Fruit fly (Drosophila melanogaster): ENCODE measurements around the gene Lip1.

The Lip1 gene

DNA sequence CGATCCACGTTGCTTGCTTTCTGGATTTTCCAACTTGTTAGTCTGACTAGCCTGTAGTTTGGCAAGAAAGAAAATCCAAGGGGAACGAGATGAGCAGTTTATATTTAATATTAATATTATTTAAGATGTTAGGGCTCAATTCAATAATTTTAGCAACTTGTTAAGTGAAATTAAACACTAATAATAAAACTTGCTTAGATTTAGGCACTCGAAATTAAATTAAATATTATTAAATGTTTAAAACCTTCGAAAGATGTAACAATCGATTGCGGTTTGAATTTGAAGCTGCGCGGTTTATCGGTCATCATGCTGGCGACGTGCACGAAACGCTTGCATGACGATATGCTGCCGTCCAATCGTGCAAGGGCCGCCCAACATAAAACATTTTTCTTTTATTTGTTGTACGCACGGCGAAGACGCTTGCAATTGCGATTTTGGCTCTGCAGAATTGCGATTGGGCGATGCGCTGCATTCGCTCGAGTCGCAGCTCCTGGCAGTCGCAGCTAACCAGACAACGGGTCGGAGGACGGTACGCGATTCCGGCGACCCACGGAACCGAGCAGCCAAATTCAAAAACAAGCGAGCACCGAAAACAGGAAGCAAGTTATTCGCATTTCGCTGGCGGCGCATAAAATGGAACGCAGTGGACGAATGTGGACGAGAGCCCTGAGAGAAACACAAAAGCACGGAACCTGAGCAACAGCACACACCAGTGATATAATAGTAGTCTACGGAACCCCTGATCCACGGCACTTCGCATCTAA lies 35.8 kb upstream of the Lip1 start, which contains the start of the genes Vha16-5 and CG12299 (continued):
- TF ChIP-seq Elba2 (GFP tag; optimal IDR thresholded peaks at IDR 0.05) (peak; percentile 55), CG30403 (GFP tag; optimal IDR thresholded peaks at IDR 0.05) (peak; percentile 93), CG11085 (GFP tag; IDR thresholded peaks at IDR 0.05) (peak; percentile 69), D (optimal IDR thresholded peaks at IDR 0.05) (no peak), D (GFP tag; optimal IDR thresholded peaks at IDR 0.05) (no peak), CG18476 (GFP tag; optimal IDR thresholded peaks at IDR 0.05) (peak; percentile 74), lola (GFP tag; optimal IDR thresholded peaks at IDR 0.05) (peak in 1 of 3 experiments; percentile 84), CG32772 (GFP tag; IDR thresholded peaks at IDR 0.05) (peak; percentile 88), CTCF (GFP tag; optimal IDR thresholded peaks at IDR 0.05) (no peak), fd3F (GFP tag; optimal IDR thresholded peaks at IDR 0.05) (peak; percentile 32), onecut (GFP tag; IDR thresholded peaks at IDR 0.05) (peak; percentile 89), zen2 (GFP tag; IDR thresholded peaks at IDR 0.05; ENCODE audit: partially characterized antibody) (peak; percentile 57; the same call in 1 of the 3 replicates), CG11695 (GFP tag; IDR thresholded peaks at IDR 0.05) (peak; percentile 29; the same call in 1 of the 3 replicates), Fer3 (tag; optimal IDR thresholded peaks at IDR 0.05) (peak; percentile 60), B-H1 (GFP tag; IDR thresholded peaks at IDR 0.05) (peak; percentile 75), Nf-YA (GFP tag; IDR thresholded peaks at IDR 0.05) (peak; percentile 74; the same call in 1 of the 2 replicates), CG15514 (GFP tag; optimal IDR thresholded peaks at IDR 0.05) (peak; percentile 83), Hmx (GFP tag; optimal IDR thresholded peaks at IDR 0.05) (no peak), E2f2 (GFP tag; IDR thresholded peaks at IDR 0.05) (peak; percentile 94), CG11723 (GFP tag; optimal IDR thresholded peaks at IDR 0.05) (peak; percentile 65), Atf6 (GFP tag; IDR thresholded peaks at IDR 0.05) (peak; percentile 88), az2 (GFP tag; optimal IDR thresholded peaks at IDR 0.05) (peak; percentile 87), ssp (GFP tag; IDR thresholded peaks at IDR 0.05) (peak; percentile 76), CG14014 (GFP tag; IDR thresholded peaks at IDR 0.05) (peak; percentile 80), CG10654 (GFP tag; optimal IDR thresholded peaks at IDR 0.05) (peak; percentile 85), CoRest (tag; optimal IDR thresholded peaks at IDR 0.05) (peak; percentile 74), Neu2 (GFP tag; optimal IDR thresholded peaks at IDR 0.05; ENCODE audit: borderline replicate concordance) (no peak), CG3847 (GFP tag; IDR thresholded peaks at IDR 0.05) (peak; percentile 90), mirr (GFP tag; optimal IDR thresholded peaks at IDR 0.05) (peak; percentile 47), CG6654 (GFP tag; optimal IDR thresholded peaks at IDR 0.05) (no peak), repo (GFP tag; optimal IDR thresholded peaks at IDR 0.05) (peak; percentile 88), croc (GFP tag; conservative IDR thresholded peaks at IDR 0.05) (peak; percentile 70; the same call in 2 of the 3 replicates), bowl (GFP tag; IDR thresholded peaks at IDR 0.05) (peak; percentile 82), Dfd (GFP tag; optimal IDR thresholded peaks at IDR 0.05) (no peak), CG8924 (tag; optimal IDR thresholded peaks at IDR 0.05) (peak; percentile 82), wor (GFP tag; IDR thresholded peaks at IDR 0.05) (peak; percentile 77), sr (GFP tag; IDR thresholded peaks at IDR 0.05) (peak; percentile 89), CG9797 (GFP tag; optimal IDR thresholded peaks at IDR 0.05) (peak; percentile 55), CG3407 (GFP tag; optimal IDR thresholded peaks at IDR 0.05) (peak; percentile 47), CG11504 (tag; optimal IDR thresholded peaks at IDR 0.05) (no peak), Optix (GFP tag; IDR thresholded peaks at IDR 0.05) (peak; percentile 92), CG9876 (GFP tag; optimal IDR thresholded peaks at IDR 0.05) (peak; percentile 92), CG4854 (GFP tag; optimal IDR thresholded peaks at IDR 0.05) (peak; percentile 65), cg (GFP tag; optimal IDR thresholded peaks at IDR 0.05) (no peak), CG8478 (optimal IDR thresholded peaks at IDR 0.05) (no peak), CG2712 (tag; optimal IDR thresholded peaks at IDR 0.05) (peak; percentile 81), emc (GFP tag; optimal IDR thresholded peaks at IDR 0.05) (peak; percentile 58), CG42726 (GFP tag; IDR thresholded peaks at IDR 0.05; ENCODE audit: partially characterized antibody) (peak; percentile 76; the same call in 1 of the 2 replicates), toy (GFP tag; IDR thresholded peaks at IDR 0.05) (no peak), CG6854 (GFP tag; optimal IDR thresholded peaks at IDR 0.05) (no peak), Kr (GFP tag; optimal IDR thresholded peaks at IDR 0.05) (no peak)
